Worm (Caenorhabditis elegans) whole organism, early embryonic: ENCODE results near the gene hpo-28.

Experiments used
- ama-1 ChIP-seq: fragments of 150-350 bp; optimal IDR thresholded peaks from 2 replicates; lab custom pipeline; 2014
- ceh-36 ChIP-seq: sonication (generic microtip); optimal IDR thresholded peaks from 2 replicates; lab custom pipeline; 2016; ENCODE audit warnings: missing genetic modification characterization, inconsistent platforms, missing compliant biosample characterization
- hmbx-1 ChIP-seq: sonication (generic microtip); optimal IDR thresholded peaks from 2 replicates; lab custom pipeline; 2016; ENCODE audit warnings: mild to moderate bottlenecking, missing genetic modification characterization, missing compliant biosample characterization
- hmg-4 ChIP-seq: fragments of 200-800 bp; sonication (Bioruptor generic); optimal IDR thresholded peaks from 2 replicates; lab custom pipeline; 2018; ENCODE audit warnings: mild to moderate bottlenecking, missing genetic modification characterization, missing compliant biosample characterization
- hnd-1 ChIP-seq: sonication (generic microtip); optimal IDR thresholded peaks from 2 replicates; lab custom pipeline; 2016; ENCODE audit warnings: missing genetic modification characterization, missing compliant biosample characterization
- scrt-1 ChIP-seq: fragments of 200-800 bp; sonication (Bioruptor generic); IDR thresholded peaks from 2 replicates; pipeline ENCODE4 v1.3.6; 2022; ENCODE audit warnings: missing genetic modification characterization, missing compliant biosample characterization
- tbx-11 ChIP-seq: fragments of 200-800 bp; sonication (Bioruptor generic); IDR thresholded peaks from 2 replicates; pipeline ENCODE4 v1.3.6; 2022; ENCODE audit warnings: missing genetic modification characterization, missing compliant biosample characterization
- tbx-37 ChIP-seq: fragments of 200-800 bp; sonication (Bioruptor generic); conservative IDR thresholded peaks from 2 replicates; pipeline ENCODE4 v1.3.6; 2022; ENCODE audit warnings: missing genetic modification reagents, missing genetic modification characterization, missing compliant biosample characterization
- tra-4 ChIP-seq: sonication (generic microtip); optimal IDR thresholded peaks from 2 replicates; lab custom pipeline; 2017; ENCODE audit warnings: missing genetic modification characterization, missing compliant biosample characterization

DNA sequence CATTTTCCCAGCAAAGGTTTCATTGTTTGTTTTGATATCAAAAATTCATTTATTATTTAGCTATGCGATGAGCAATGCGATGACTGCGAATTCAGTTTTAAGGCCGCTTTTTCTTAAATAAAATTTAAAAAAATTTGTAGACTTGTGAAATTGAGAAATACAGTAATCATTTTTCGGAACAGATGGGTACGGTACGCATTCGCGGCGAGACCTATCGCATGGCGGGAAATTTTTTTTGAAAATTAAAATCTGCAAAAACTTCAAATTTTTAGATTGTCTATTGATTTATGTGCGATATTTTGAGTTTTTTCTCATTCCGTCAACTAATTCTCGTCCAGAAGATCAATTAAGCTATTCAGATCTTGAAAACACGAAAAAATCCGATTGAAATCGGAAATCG is 45.6 kb downstream of the hpo-28 start:
- TF ChIP-seq tbx-11 (GFP tag; lab: Robert Waterston, UW) (no peak), tbx-37 (GFP tag; lab: Robert Waterston, UW) (no peak), ceh-36 (tag; lab: Kevin White, UChicago) (no peak), hmbx-1 (tag; lab: Kevin White, UChicago) (no peak), hnd-1 (tag; lab: Kevin White, UChicago) (no peak), hmg-4 (GFP tag; lab: Kevin White, UChicago) (no peak), ama-1 (lab: Kevin White, UChicago) (no peak), tra-4 (tag; lab: Kevin White, UChicago) (no peak), scrt-1 (GFP tag; lab: Robert Waterston, UW) (no peak)
